Worm (Caenorhabditis elegans) whole organism, L4/young adult: Measurements from ENCODE around the gene Y55B1AR.4.

Experiments
- W03F9.2 ChIP-seq: fragments of 150-350 bp; optimal IDR thresholded peaks from 2 replicates; lab custom pipeline; 2014; ENCODE audit warnings: missing biosample characterization, missing genetic modification characterization
- dao-5 ChIP-seq: sonication (generic microtip); optimal IDR thresholded peaks from 2 replicates; lab custom pipeline; 2016; ENCODE audit warnings: missing genotype, missing genetic modification characterization, moderate library complexity, missing compliant biosample characterization
- him-1 ChIP-seq: sonication (generic microtip); optimal IDR thresholded peaks from 2 replicates; lab custom pipeline; 2016; ENCODE audit warnings: missing genotype, missing genetic modification reagents, missing genetic modification characterization, missing compliant biosample characterization

ce11 chrIII:650539-650938, 45.2 kb upstream of the Y55B1AR.4 start:
- TF ChIP-seq dao-5 (tag; lab: Kevin White, UChicago), result no peak
- TF ChIP-seq W03F9.2, result no peak
- no peak for TF ChIP-seq him-1 (tag; lab: Kevin White, UChicago)
